Fruit fly (Drosophila melanogaster) whole organism, embryonic: ENCODE data around the gene net.

Experiments
- B-H1 ChIP-seq: fragments of 200-800 bp; sonication (Bioruptor generic); IDR thresholded peaks from 3 replicates; pipeline ENCODE4 v1.3.6; 2022; ENCODE audit warnings: missing biosample characterization, missing genetic modification characterization
- CG10209 ChIP-seq: fragments of 200-800 bp; sonication (Bioruptor generic); optimal IDR thresholded peaks from 3 replicates; lab custom pipeline; 2017; ENCODE audit warnings: missing biosample characterization, mild to moderate bottlenecking, missing genetic modification characterization, missing genetic modification reagents
- CG11456 ChIP-seq: fragments of 200-800 bp; sonication (Bioruptor generic); IDR thresholded peaks from 3 replicates; pipeline ENCODE4 v1.3.6; 2022; ENCODE audit warnings: missing biosample characterization, missing genetic modification characterization
- CG12236 ChIP-seq: fragments of 200-800 bp; sonication (Bioruptor generic); optimal IDR thresholded peaks from 2 replicates; lab custom pipeline; 2016; ENCODE audit warnings: missing biosample characterization, missing genetic modification characterization
- CG13287 ChIP-seq: fragments of 200-800 bp; sonication (Bioruptor generic); IDR thresholded peaks from 2 replicates; pipeline ENCODE4 v1.3.6; 2022; ENCODE audit warnings: missing biosample characterization, missing genetic modification characterization; ENCODE audit not compliant: partially characterized antibody
- CG14441 ChIP-seq: fragments of 200-800 bp; sonication (Bioruptor generic); IDR thresholded peaks from 2 replicates; pipeline ENCODE4 v1.3.6; 2022; ENCODE audit warnings: missing biosample characterization, missing genetic modification characterization
- CG14710 ChIP-seq: fragments of 200-800 bp; sonication (Bioruptor generic); optimal IDR thresholded peaks from 3 replicates; lab custom pipeline; 2019; ENCODE audit warnings: missing biosample characterization, mild to moderate bottlenecking, missing genetic modification characterization, moderate library complexity
- CG14965 ChIP-seq: fragments of 200-800 bp; sonication (Bioruptor generic); optimal IDR thresholded peaks from 2 replicates; lab custom pipeline; 2016; ENCODE audit warnings: missing biosample characterization, missing genetic modification characterization, borderline replicate concordance
- CG15479 ChIP-seq: fragments of 200-800 bp; sonication (Bioruptor generic); optimal IDR thresholded peaks from 3 replicates; lab custom pipeline; 2019; ENCODE audit warnings: missing biosample characterization, mild to moderate bottlenecking, missing genetic modification characterization, moderate library complexity
- CG16863 ChIP-seq: fragments of 200-800 bp; sonication (Bioruptor generic); optimal IDR thresholded peaks from 3 replicates; lab custom pipeline; 2016; ENCODE audit warnings: missing biosample characterization, missing genetic modification characterization
- CG17328 ChIP-seq: fragments of 200-800 bp; sonication (Bioruptor generic); IDR thresholded peaks from 2 replicates; pipeline ENCODE4 v1.3.6; 2022; ENCODE audit warnings: missing biosample characterization, missing genetic modification characterization
- CG2199 ChIP-seq: fragments of 200-800 bp; sonication (Bioruptor generic); IDR thresholded peaks from 3 replicates; pipeline ENCODE4 v1.3.6; 2022; ENCODE audit warnings: missing biosample characterization, missing genetic modification characterization
- CG4328 ChIP-seq: fragments of 200-800 bp; sonication (Bioruptor generic); optimal IDR thresholded peaks from 3 replicates; lab custom pipeline; 2017; ENCODE audit warnings: missing biosample characterization, missing genetic modification reagents, missing genetic modification characterization
- CG4730 ChIP-seq: fragments of 200-800 bp; sonication (Bioruptor generic); IDR thresholded peaks from 2 replicates; pipeline ENCODE4 v1.3.6; 2022; ENCODE audit warnings: missing biosample characterization, missing genetic modification characterization
- CG6175 ChIP-seq: fragments of 200-800 bp; sonication (Bioruptor generic); IDR thresholded peaks from 3 replicates; pipeline ENCODE4 v1.3.6; 2022; ENCODE audit warnings: missing biosample characterization, missing genetic modification characterization
- CG6689 ChIP-seq: fragments of 200-800 bp; sonication (Bioruptor generic); IDR thresholded peaks from 2 replicates; pipeline ENCODE4 v1.3.6; 2022; ENCODE audit warnings: missing biosample characterization, missing genetic modification characterization
- CG6791 ChIP-seq: fragments of 200-800 bp; sonication (Bioruptor generic); IDR thresholded peaks from 3 replicates; pipeline ENCODE4 v1.3.6; 2022; ENCODE audit warnings: missing biosample characterization, missing genetic modification characterization; ENCODE audit not compliant: partially characterized antibody
- CG7556 ChIP-seq: fragments of 200-800 bp; sonication (Bioruptor generic); optimal IDR thresholded peaks from 2 replicates; lab custom pipeline; 2017; ENCODE audit warnings: missing biosample characterization, mild to moderate bottlenecking, missing genetic modification characterization
- CG7745 ChIP-seq: fragments of 200-800 bp; sonication (Bioruptor generic); optimal IDR thresholded peaks from 2 replicates; lab custom pipeline; 2018; ENCODE audit warnings: missing biosample characterization, mild to moderate bottlenecking, missing genetic modification characterization, moderate library complexity
- CG8290 ChIP-seq, 3 experiments: fragments of 200-800 bp; sonication (Bioruptor generic); optimal IDR thresholded peaks; 2 replicates each; lab custom pipeline; 2016 to 2019; ENCODE audit warnings: missing biosample characterization in 3 of 3, missing genetic modification characterization in 3 of 3, mild to moderate bottlenecking in 2 of 3, moderate library complexity in 1 of 3
- CG9817 ChIP-seq: fragments of 200-800 bp; sonication (Bioruptor generic); optimal IDR thresholded peaks from 2 replicates; lab custom pipeline; 2018; ENCODE audit warnings: missing biosample characterization, mild to moderate bottlenecking, missing genetic modification characterization, moderate library complexity
- Dad ChIP-seq: fragments of 200-800 bp; sonication (Bioruptor generic); optimal IDR thresholded peaks from 3 replicates; lab custom pipeline; 2016; ENCODE audit warnings: missing biosample characterization, missing genetic modification characterization
- H2.0 ChIP-seq: fragments of 200-800 bp; sonication (Bioruptor generic); IDR thresholded peaks from 2 replicates; pipeline ENCODE4 v1.3.6; 2022; ENCODE audit warnings: missing biosample characterization, missing genetic modification characterization
- HLH3B ChIP-seq: fragments of 200-800 bp; sonication (Bioruptor generic); IDR thresholded peaks from 2 replicates; pipeline ENCODE4 v1.3.6; 2022; ENCODE audit warnings: missing biosample characterization, missing genetic modification characterization
- Kr ChIP-seq: fragments of 200-800 bp; sonication (Bioruptor generic); optimal IDR thresholded peaks from 2 replicates; lab custom pipeline; 2017; ENCODE audit warnings: missing biosample characterization, mild to moderate bottlenecking, missing genetic modification characterization
- MESR4 ChIP-seq: fragments of 200-800 bp; sonication (Bioruptor generic); optimal IDR thresholded peaks from 2 replicates; lab custom pipeline; 2018; ENCODE audit warnings: missing biosample characterization, mild to moderate bottlenecking, missing genetic modification characterization, moderate library complexity
- Ssrp ChIP-seq: fragments of 200-800 bp; sonication (Bioruptor generic); optimal IDR thresholded peaks from 2 replicates; lab custom pipeline; 2018; ENCODE audit warnings: missing biosample characterization, mild to moderate bottlenecking, missing genetic modification characterization, moderate library complexity
- bcd ChIP-seq: fragments of 200-800 bp; sonication (Bioruptor generic); optimal IDR thresholded peaks from 2 replicates; lab custom pipeline; 2017; ENCODE audit warnings: missing biosample characterization, mild to moderate bottlenecking, missing genetic modification characterization
- bowl ChIP-seq: fragments of 200-800 bp; sonication (Bioruptor generic); IDR thresholded peaks from 2 replicates; pipeline ENCODE4 v1.3.6; 2022; ENCODE audit warnings: missing biosample characterization, missing genetic modification characterization
- btn ChIP-seq: fragments of 200-800 bp; sonication (Bioruptor generic); optimal IDR thresholded peaks from 2 replicates; lab custom pipeline; 2016; ENCODE audit warnings: missing biosample characterization, missing genetic modification characterization
- dati ChIP-seq: fragments of 200-800 bp; sonication (Bioruptor generic); IDR thresholded peaks from 2 replicates; pipeline ENCODE4 v1.3.6; 2022; ENCODE audit warnings: missing biosample characterization, missing genetic modification characterization
- dimm ChIP-seq: fragments of 200-800 bp; sonication (Bioruptor generic); IDR thresholded peaks from 2 replicates; pipeline ENCODE4 v1.3.6; 2022; ENCODE audit warnings: missing biosample characterization, missing genetic modification characterization
- esg ChIP-seq: fragments of 200-800 bp; sonication (Bioruptor generic); conservative IDR thresholded peaks from 2 replicates; pipeline ENCODE4 v1.3.6; 2022; ENCODE audit warnings: missing biosample characterization, missing genetic modification characterization
- eyg ChIP-seq: fragments of 200-800 bp; sonication (Bioruptor generic); optimal IDR thresholded peaks from 3 replicates; lab custom pipeline; 2016; ENCODE audit warnings: missing biosample characterization, missing genetic modification characterization
- fd102C ChIP-seq: fragments of 200-800 bp; sonication (Bioruptor generic); optimal IDR thresholded peaks from 2 replicates; lab custom pipeline; 2018; ENCODE audit warnings: missing biosample characterization, mild to moderate bottlenecking, missing genetic modification characterization, moderate library complexity
- fd3F ChIP-seq: fragments of 200-800 bp; sonication (Bioruptor generic); optimal IDR thresholded peaks from 2 replicates; lab custom pipeline; 2018; ENCODE audit warnings: missing biosample characterization, mild to moderate bottlenecking, missing genetic modification characterization, moderate library complexity
- gcm ChIP-seq: fragments of 200-800 bp; sonication (Bioruptor generic); optimal IDR thresholded peaks from 2 replicates; lab custom pipeline; 2019; ENCODE audit warnings: missing biosample characterization, mild to moderate bottlenecking, missing genetic modification characterization, moderate library complexity
- jigr1 ChIP-seq: fragments of 200-800 bp; sonication (Bioruptor generic); IDR thresholded peaks from 3 replicates; pipeline ENCODE4 v1.3.6; 2022; ENCODE audit warnings: missing biosample characterization, missing genetic modification characterization
- jing ChIP-seq: fragments of 200-800 bp; sonication (Bioruptor generic); optimal IDR thresholded peaks from 2 replicates; lab custom pipeline; 2018; ENCODE audit warnings: missing biosample characterization, mild to moderate bottlenecking, missing genetic modification characterization
- lilli ChIP-seq: fragments of 200-800 bp; sonication (Bioruptor generic); optimal IDR thresholded peaks from 3 replicates; lab custom pipeline; 2016; ENCODE audit warnings: missing biosample characterization, missing genetic modification characterization
- nau ChIP-seq: fragments of 200-800 bp; sonication (Bioruptor generic); optimal IDR thresholded peaks from 3 replicates; lab custom pipeline; 2017; ENCODE audit warnings: missing biosample characterization, mild to moderate bottlenecking, missing genetic modification characterization, missing genetic modification reagents
- nmo ChIP-seq: fragments of 200-800 bp; sonication (Bioruptor generic); optimal IDR thresholded peaks from 2 replicates; lab custom pipeline; 2018; ENCODE audit warnings: missing biosample characterization, mild to moderate bottlenecking, missing genetic modification characterization, moderate library complexity
- oc ChIP-seq: fragments of 200-800 bp; sonication (Bioruptor generic); optimal IDR thresholded peaks from 2 replicates; lab custom pipeline; 2018; ENCODE audit warnings: missing biosample characterization, mild to moderate bottlenecking, missing genetic modification characterization, moderate library complexity
- onecut ChIP-seq: fragments of 200-800 bp; sonication (Bioruptor generic); IDR thresholded peaks from 2 replicates; pipeline ENCODE4 v1.3.6; 2022; ENCODE audit warnings: missing biosample characterization, missing genetic modification characterization
- otp ChIP-seq: fragments of 200-800 bp; sonication (Bioruptor generic); IDR thresholded peaks from 3 replicates; pipeline ENCODE4, ENCODE4 v1.3.6; 2022; ENCODE audit warnings: missing biosample characterization, missing genetic modification characterization
- peb ChIP-seq: fragments of 200-800 bp; sonication (Bioruptor generic); IDR thresholded peaks from 2 replicates; pipeline ENCODE4 v1.3.6; 2022; ENCODE audit warnings: missing biosample characterization, missing genetic modification characterization
- pfk ChIP-seq: fragments of 200-800 bp; sonication (Bioruptor generic); optimal IDR thresholded peaks from 2 replicates; lab custom pipeline; 2018; ENCODE audit warnings: missing biosample characterization, mild to moderate bottlenecking, missing genetic modification characterization, moderate library complexity
- shn ChIP-seq: fragments of 200-800 bp; sonication (Bioruptor generic); optimal IDR thresholded peaks from 3 replicates; lab custom pipeline; 2016; ENCODE audit warnings: missing biosample characterization, missing genetic modification characterization
- unpg ChIP-seq: fragments of 200-800 bp; sonication (Bioruptor generic); optimal IDR thresholded peaks from 3 replicates; lab custom pipeline; 2018; ENCODE audit warnings: missing biosample characterization, mild to moderate bottlenecking, missing genetic modification characterization, moderate library complexity

The net gene

dm6 chr2L:134563-135382, 47.6 kb upstream of the net start (continued):
- TF ChIP-seq bcd (GFP tag; lab: Kevin White, UChicago) = no peak
- no peak for TF ChIP-seq CG12236 (GFP tag; lab: Kevin White, UChicago)
- TF ChIP-seq CG9817 (tag; lab: Kevin White, UChicago) = no peak
- TF ChIP-seq bowl (GFP tag; lab: Robert Waterston, UW) = no peak
- TF ChIP-seq unpg (GFP tag; lab: Kevin White, UChicago) = no peak
- no peak for TF ChIP-seq CG17328 (GFP tag; lab: Robert Waterston, UW)
- no peak for TF ChIP-seq CG7556 (GFP tag; lab: Kevin White, UChicago)
- no peak for TF ChIP-seq CG14441
- TF ChIP-seq CG14965 (GFP tag; lab: Kevin White, UChicago) = no peak
- no peak for TF ChIP-seq H2.0 (GFP tag; lab: Robert Waterston, UW)
- TF ChIP-seq jing (GFP tag; lab: Kevin White, UChicago) = no peak
- peak; percentile 5 for TF ChIP-seq nau (GFP tag; lab: Kevin White, UChicago)
- no peak for TF ChIP-seq eyg (GFP tag; lab: Kevin White, UChicago)
- 0 out of 2 replicates have a peak, but pooled peaks have one; percentile 4 for TF ChIP-seq HLH3B (GFP tag; lab: Robert Waterston, UW)
- TF ChIP-seq fd3F (GFP tag; lab: Kevin White, UChicago) = no peak
- no peak for TF ChIP-seq CG6689 (GFP tag; lab: Robert Waterston, UW)
- TF ChIP-seq otp = no peak
- no peak for TF ChIP-seq oc (tag; lab: Kevin White, UChicago)
- TF ChIP-seq Dad (GFP tag; lab: Kevin White, UChicago) = no peak
- no peak for TF ChIP-seq CG4730 (GFP tag; lab: Robert Waterston, UW)
- no peak for TF ChIP-seq fd102C (GFP tag; lab: Kevin White, UChicago)
- 0 out of 3 replicates have a peak, but pooled peaks have one; percentile 8 for TF ChIP-seq CG2199 (GFP tag; lab: Robert Waterston, UW)
- no peak for TF ChIP-seq peb (GFP tag; lab: Robert Waterston, UW)
- TF ChIP-seq dimm (GFP tag; lab: Robert Waterston, UW) = no peak
- no peak for TF ChIP-seq B-H1 (GFP tag; lab: Robert Waterston, UW)
- TF ChIP-seq CG16863 = no peak
- TF ChIP-seq CG14710 = no peak
- no peak for TF ChIP-seq CG10209 (GFP tag; lab: Kevin White, UChicago)
- TF ChIP-seq pfk (GFP tag; lab: Kevin White, UChicago) = no peak
- TF ChIP-seq MESR4 = no peak
- no peak for TF ChIP-seq btn (GFP tag; lab: Kevin White, UChicago)
- peak; percentile 26 for TF ChIP-seq CG15479 (GFP tag; lab: Kevin White, UChicago)
- no peak for TF ChIP-seq CG4328 (GFP tag; lab: Kevin White, UChicago)
- no peak for TF ChIP-seq Kr
- TF ChIP-seq onecut (GFP tag; lab: Robert Waterston, UW) = no peak
- TF ChIP-seq jigr1 (GFP tag; lab: Robert Waterston, UW) = no peak
- TF ChIP-seq esg (GFP tag; lab: Robert Waterston, UW) = no peak
- TF ChIP-seq lilli (GFP tag; lab: Kevin White, UChicago) = no peak
- TF ChIP-seq CG7745 (tag; lab: Kevin White, UChicago) = no peak
- no peak for TF ChIP-seq CG6791 (GFP tag; lab: Robert Waterston, UW)
- TF ChIP-seq CG13287 (GFP tag; lab: Robert Waterston, UW) = no peak
- TF ChIP-seq Ssrp (tag; lab: Kevin White, UChicago) = no peak
- no peak for TF ChIP-seq CG11456
- TF ChIP-seq shn (GFP tag; lab: Kevin White, UChicago) = no peak
- no peak for TF ChIP-seq CG6175 (GFP tag; lab: Robert Waterston, UW)
- TF ChIP-seq gcm (GFP tag; lab: Kevin White, UChicago) = no peak
- no peak for TF ChIP-seq dati (GFP tag; lab: Robert Waterston, UW)
- TF ChIP-seq CG8290 (GFP tag; optimal IDR thresholded peaks at IDR 0.05; lab: Kevin White, UChicago) = no peak
- TF ChIP-seq CG8290 (tag; optimal IDR thresholded peaks at IDR 0.05; lab: Kevin White, UChicago) = peak in 1 of 2 experiments; percentile 5
- no peak for TF ChIP-seq nmo
